Fruit fly (Drosophila melanogaster): ENCODE results near the gene CG33710.

DNA sequence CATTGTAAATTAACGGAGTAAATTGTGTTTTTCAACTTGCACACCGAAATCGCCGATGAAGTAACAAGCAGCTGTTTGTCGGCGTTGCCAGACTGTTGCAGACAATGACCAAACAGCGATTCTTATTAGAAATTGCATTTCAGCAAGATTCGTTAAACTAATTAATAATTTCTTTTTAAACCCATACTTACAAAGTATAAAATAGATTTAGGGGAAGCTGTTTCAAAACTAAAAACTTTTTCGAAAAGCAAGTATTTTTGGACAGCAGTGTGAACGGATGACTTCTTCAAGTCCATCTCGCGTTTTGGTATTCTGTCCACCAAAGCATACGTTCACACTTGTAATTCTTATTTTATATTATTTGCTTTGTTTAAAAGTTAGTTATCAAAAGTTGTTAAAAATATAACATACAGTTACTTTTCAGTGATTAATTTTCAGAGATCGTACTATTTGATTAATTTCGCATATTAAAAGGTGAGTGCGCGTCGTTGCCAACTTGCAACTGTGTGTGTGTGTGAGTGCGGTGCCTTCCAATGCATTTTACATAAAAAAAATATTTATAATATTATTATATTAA, 24.1 kb downstream of the CG33710 start, which contains the start of the genes CG8004 and RhoGDI:
- TF ChIP-seq toe (GFP tag; optimal IDR thresholded peaks at IDR 0.05): peak; percentile 76
- TF ChIP-seq Hr96 (GFP tag; optimal IDR thresholded peaks at IDR 0.05): peak; percentile 63
- TF ChIP-seq Mnt (GFP tag; optimal IDR thresholded peaks at IDR 0.05): no peak
- TF ChIP-seq CG1620 (GFP tag; optimal IDR thresholded peaks at IDR 0.05): peak; percentile 79
- TF ChIP-seq Crg-1 (GFP tag; optimal IDR thresholded peaks at IDR 0.05): peak; percentile 6
- TF ChIP-seq tj (GFP tag; optimal IDR thresholded peaks at IDR 0.05): peak; percentile 7
- TF ChIP-seq cnc (optimal IDR thresholded peaks at IDR 0.05): no peak
- peak; percentile 43 for TF ChIP-seq CG12768 (GFP tag; optimal IDR thresholded peaks at IDR 0.05)
